Worm (Caenorhabditis elegans) whole organism, late embryonic: ENCODE measurements around the gene lin-36.

Experiments
- K02D7.2 ChIP-seq: sonication (generic microtip); optimal IDR thresholded peaks from 2 replicates; lab custom pipeline; 2017; ENCODE audit warnings: mild to moderate bottlenecking, missing genetic modification characterization, missing compliant biosample characterization
- ama-1 ChIP-seq: fragments of 150-350 bp; optimal IDR thresholded peaks from 2 replicates; lab custom pipeline; 2014
- ceh-2 ChIP-seq: sonication (generic microtip); optimal IDR thresholded peaks from 2 replicates; lab custom pipeline; 2016; ENCODE audit warnings: missing genotype, missing genetic modification characterization, missing compliant biosample characterization
- ceh-34 ChIP-seq: sonication (generic microtip); optimal IDR thresholded peaks from 2 replicates; lab custom pipeline; 2016; ENCODE audit warnings: mild to moderate bottlenecking, missing genetic modification characterization, missing compliant biosample characterization
- ceh-48 ChIP-seq: sonication (generic microtip); optimal IDR thresholded peaks from 2 replicates; lab custom pipeline; 2016; ENCODE audit warnings: missing genetic modification characterization, inconsistent platforms, missing compliant biosample characterization
- che-1 ChIP-seq: sonication (generic microtip); optimal IDR thresholded peaks from 2 replicates; lab custom pipeline; 2016; ENCODE audit warnings: mild to moderate bottlenecking, missing genetic modification characterization, missing compliant biosample characterization
- elt-2 ChIP-seq: sonication (generic microtip); optimal IDR thresholded peaks from 2 replicates; lab custom pipeline; 2016; ENCODE audit warnings: missing genetic modification reagents, missing genetic modification characterization, missing compliant biosample characterization
- elt-4 ChIP-seq: sonication (generic microtip); optimal IDR thresholded peaks from 2 replicates; lab custom pipeline; 2016; ENCODE audit warnings: missing genetic modification characterization, missing compliant biosample characterization
- ets-4 ChIP-seq: sonication (generic microtip); optimal IDR thresholded peaks from 2 replicates; lab custom pipeline; 2016; ENCODE audit warnings: missing genetic modification characterization, missing compliant biosample characterization
- sox-2 ChIP-seq: fragments of 200-800 bp; sonication (Bioruptor generic); IDR thresholded peaks from 2 replicates; pipeline ENCODE4 v1.3.6; 2022; ENCODE audit warnings: missing genetic modification reagents, missing genetic modification characterization, missing compliant biosample characterization
- unc-55 ChIP-seq: sonication (generic microtip); optimal IDR thresholded peaks from 2 replicates; lab custom pipeline; 2017; ENCODE audit warnings: missing biosample characterization, missing genetic modification reagents, missing genetic modification characterization
- unc-86 ChIP-seq: sonication (generic microtip); optimal IDR thresholded peaks from 2 replicates; lab custom pipeline; 2016; ENCODE audit warnings: missing genetic modification characterization, missing compliant biosample characterization

- TF ChIP-seq ama-1 (lab: Kevin White, UChicago): no peak
- no peak for TF ChIP-seq ets-4 (tag; lab: Kevin White, UChicago)
- no peak for TF ChIP-seq che-1 (tag; lab: Kevin White, UChicago)
- TF ChIP-seq elt-4 (tag; lab: Kevin White, UChicago): no peak
- no peak for TF ChIP-seq elt-2 (tag; lab: Kevin White, UChicago)
- no peak for TF ChIP-seq ceh-48 (tag; lab: Kevin White, UChicago)
- no peak for TF ChIP-seq ceh-2 (tag; lab: Kevin White, UChicago)
- TF ChIP-seq ceh-34 (tag; lab: Kevin White, UChicago): no peak
- no peak for TF ChIP-seq sox-2 (GFP tag; lab: Robert Waterston, UW)
- TF ChIP-seq unc-55 (GFP tag; lab: Kevin White, UChicago): no peak
- TF ChIP-seq K02D7.2 (tag; lab: Kevin White, UChicago): no peak
- TF ChIP-seq unc-86 (tag; lab: Kevin White, UChicago): no peak
Observed at ce11 chrIII:8065101-8065500, 44.4 kb upstream of the lin-36 start.
